Worm (Caenorhabditis elegans): ENCODE results near the gene his-24.
"Not testable (repeated sequence)": the region's sequence is repeated elsewhere in the genome, so short reads cannot be mapped to it uniquely, and the experiment has no call there.

his-24 gene

ce11 chrX:14525081-14525324 lies 35.1 kb downstream of the his-24 start, which contains the start of gene nspc-17:
TSS of gene nspc-17 (minus strand) at chrX:14525181.
- TF ChIP-seq ztf-26 (tag; optimal IDR thresholded peaks at IDR 0.05); Y95B8A.8 (GFP tag; IDR thresholded peaks at IDR 0.05); Y53F4B.3 (GFP tag; IDR thresholded peaks at IDR 0.05): not testable (repeated sequence)

- TF ChIP-seq nhr-120 (GFP tag; IDR thresholded peaks at IDR 0.05) (peak; percentile 95), attf-3 (GFP tag; conservative IDR thresholded peaks at IDR 0.05) (peak; percentile 58; the same call in 1 of the 2 replicates), snpc-1.1 (tag; optimal IDR thresholded peaks at IDR 0.05; ENCODE audit: insufficient read depth) (no peak), mxl-1 (tag; optimal IDR thresholded peaks at IDR 0.05) (peak; percentile 66), ceh-91 (GFP tag; IDR thresholded peaks at IDR 0.05) (no peak), sptf-2 (GFP tag; optimal IDR thresholded peaks at IDR 0.05) (peak; percentile 68), madf-8 (GFP tag; conservative IDR thresholded peaks at IDR 0.05) (no peak), Y79H2A.3 (GFP tag; conservative IDR thresholded peaks at IDR 0.05) (no peak), F55B11.4 (tag; optimal IDR thresholded peaks at IDR 0.05; ENCODE audit: borderline replicate concordance, insufficient read depth) (no peak), F23B12.7 (tag; optimal IDR thresholded peaks at IDR 0.05; ENCODE audit: insufficient read depth) (peak; percentile 98), ekl-4 (GFP tag; IDR thresholded peaks at IDR 0.05) (peak; percentile 94), B0336.3 (GFP tag; IDR thresholded peaks at IDR 0.05) (peak; percentile 100), xnd-1 (tag; optimal IDR thresholded peaks at IDR 0.05) (no peak), somi-1 (GFP tag; optimal IDR thresholded peaks at IDR 0.05) (peak; percentile 97), atf-7 (tag; optimal IDR thresholded peaks at IDR 0.05) (peak; percentile 99), nfyb-1 (GFP tag; IDR thresholded peaks at IDR 0.05) (peak; percentile 99), sea-2 (GFP tag; IDR thresholded peaks at IDR 0.05) (peak; percentile 86), K12H6.12 (tag; optimal IDR thresholded peaks at IDR 0.05) (peak; percentile 98), lin-35 (GFP tag; optimal IDR thresholded peaks at IDR 0.05) (peak in 2 of 3 experiments; percentile 83 to 99), ceh-79 (tag; optimal IDR thresholded peaks at IDR 0.05) (peak; percentile 97), unc-130 (GFP tag; optimal IDR thresholded peaks at IDR 0.05) (peak; percentile 32), hsf-1 (GFP tag; IDR thresholded peaks at IDR 0.05) (no peak), hrde-1 (tag; optimal IDR thresholded peaks at IDR 0.05; ENCODE audit: borderline replicate concordance) (no peak), repo-1 (tag; optimal IDR thresholded peaks at IDR 0.05) (peak; percentile 100), hlh-26 (GFP tag; conservative IDR thresholded peaks at IDR 0.05) (no peak), pha-4 (tag; optimal IDR thresholded peaks at IDR 0.05) (peak; percentile 40), ztf-28 (GFP tag; IDR thresholded peaks at IDR 0.05) (no peak), nfya-1 (tag; optimal IDR thresholded peaks at IDR 0.05; ENCODE audit: borderline replicate concordance, insufficient read depth) (no peak), him-1 (tag; optimal IDR thresholded peaks at IDR 0.05) (no peak), mel-28 (tag; optimal IDR thresholded peaks at IDR 0.05; ENCODE audit: borderline replicate concordance) (peak; percentile 75), snpc-4 (GFP tag; optimal IDR thresholded peaks at IDR 0.05) (peak; percentile 67), snpc-4 (tag; optimal IDR thresholded peaks at IDR 0.05) (peak; percentile 43 to 93 (median 89)), ztf-22 (GFP tag; optimal IDR thresholded peaks at IDR 0.05) (peak; percentile 98), ceh-58 (GFP tag; IDR thresholded peaks at IDR 0.05) (no peak), rcor-1 (GFP tag; IDR thresholded peaks at IDR 0.05) (peak; percentile 97), ztf-26 (tag; optimal IDR thresholded peaks at IDR 0.05) (peak; percentile 100), hmg-1.2 (GFP tag; IDR thresholded peaks at IDR 0.05) (peak; percentile 87), F22D6.2 (tag; optimal IDR thresholded peaks at IDR 0.05) (peak; percentile 97), nhr-179 (tag; optimal IDR thresholded peaks at IDR 0.05) (peak; percentile 87), athp-1 (tag; optimal IDR thresholded peaks at IDR 0.05) (peak; percentile 57), zfh-2 (GFP tag; conservative IDR thresholded peaks at IDR 0.05) (no peak), F52B5.7 (tag; optimal IDR thresholded peaks at IDR 0.05) (peak; percentile 90), hlh-12 (tag; optimal IDR thresholded peaks at IDR 0.05) (peak; percentile 33)
These were observed 35.7 kb downstream of the his-24 start for ce11 chrX:14525325-14526305.
